Fruit fly (Drosophila melanogaster): Measurements from ENCODE around the gene CG31244.

- no peak for TF ChIP-seq CG33017 (tag; optimal IDR thresholded peaks at IDR 0.05)
- TF ChIP-seq CG1620 (GFP tag; optimal IDR thresholded peaks at IDR 0.05) = no peak
- no peak for TF ChIP-seq CG7101 (tag; optimal IDR thresholded peaks at IDR 0.05)
- no peak for TF ChIP-seq toe (GFP tag; optimal IDR thresholded peaks at IDR 0.05)
- no peak for TF ChIP-seq Clk (GFP tag; optimal IDR thresholded peaks at IDR 0.05)
- no peak for TF ChIP-seq CG12768 (GFP tag; optimal IDR thresholded peaks at IDR 0.05)
These were observed 10.2 kb upstream of the CG31244 start, which contains the start of gene CG11626 for dm6 chr3R:19408573-19408972.

All from whole organism, adult.